Fruit fly (Drosophila melanogaster): ENCODE measurements around the gene CG13601.

CG13601 gene

DNA sequence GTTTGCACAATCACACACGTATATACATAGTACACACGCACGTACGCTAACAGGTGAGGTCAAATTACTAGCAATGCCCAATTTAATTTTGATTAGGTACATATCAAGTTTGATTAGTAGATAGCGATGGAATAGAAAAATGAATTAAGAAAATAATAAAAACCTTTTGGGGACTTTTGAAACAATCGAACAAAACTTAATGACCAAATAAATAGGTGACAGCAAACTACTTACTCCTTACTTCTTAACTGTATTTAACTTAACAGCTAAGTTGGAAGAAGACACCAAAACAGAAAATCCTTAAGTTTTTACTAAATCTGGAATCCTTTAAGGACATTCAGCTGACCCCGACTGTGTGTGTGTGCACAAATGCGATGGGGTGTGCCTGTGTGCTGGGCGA is 25.4 kb downstream of the CG13601 start (continued):
- TF ChIP-seq Blimp-1 (GFP tag; optimal IDR thresholded peaks at IDR 0.05) (no peak), Gug (GFP tag; IDR thresholded peaks at IDR 0.05) (no peak), CG8119 (GFP tag; IDR thresholded peaks at IDR 0.05) (peak; percentile 62; the same call in 2 of the 3 replicates), CG11294 (GFP tag; IDR thresholded peaks at IDR 0.05) (no peak), CG3919 (GFP tag; optimal IDR thresholded peaks at IDR 0.05) (no peak), CG6854 (GFP tag; optimal IDR thresholded peaks at IDR 0.05) (no peak), Eip78C (GFP tag) (peak; percentile 61), CG8632 (GFP tag; optimal IDR thresholded peaks at IDR 0.05) (peak; percentile 15), net (GFP tag; optimal IDR thresholded peaks at IDR 0.05) (no peak), CG7368 (GFP tag; optimal IDR thresholded peaks at IDR 0.05) (no peak), OdsH (GFP tag; optimal IDR thresholded peaks at IDR 0.05) (no peak), topi (GFP tag; optimal IDR thresholded peaks at IDR 0.05) (no peak), CG9139 (GFP tag; optimal IDR thresholded peaks at IDR 0.05) (no peak)

DNA sequence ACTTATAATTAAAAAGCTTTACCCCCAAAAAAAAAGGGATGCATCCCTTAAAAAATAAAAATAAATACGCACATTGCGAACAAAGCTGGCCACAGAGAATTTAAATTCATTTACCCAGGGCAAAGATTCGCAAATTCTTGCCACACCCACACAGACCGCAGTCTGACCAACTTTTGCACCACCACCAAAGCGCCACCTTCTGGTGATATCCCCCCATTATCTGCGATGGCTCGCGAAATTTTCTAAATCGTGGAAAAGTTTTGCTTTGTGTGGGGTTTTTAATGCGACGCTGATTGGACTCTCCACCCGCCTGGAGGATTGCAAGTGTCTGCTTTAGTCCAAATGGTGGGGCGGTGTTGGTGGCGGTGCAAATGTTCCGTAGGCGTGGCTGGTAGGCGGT is 27.3 kb downstream of the CG13601 start:
- no peak for TF ChIP-seq Eip78C (GFP tag)
- TF ChIP-seq net (GFP tag; optimal IDR thresholded peaks at IDR 0.05): no peak
- TF ChIP-seq CG11762 (GFP tag; optimal IDR thresholded peaks at IDR 0.05; ENCODE audit: insufficient read depth): no peak
- no peak for TF ChIP-seq achi (GFP tag; optimal IDR thresholded peaks at IDR 0.05)
- TF ChIP-seq CG6808 (GFP tag; optimal IDR thresholded peaks at IDR 0.05): no peak
- no peak for TF ChIP-seq CG6854 (GFP tag; optimal IDR thresholded peaks at IDR 0.05)
- no peak for TF ChIP-seq svp (GFP tag)
- no peak for TF ChIP-seq Smox (GFP tag; optimal IDR thresholded peaks at IDR 0.05)
- no peak for TF ChIP-seq CG11902 (GFP tag; optimal IDR thresholded peaks at IDR 0.05)

DNA sequence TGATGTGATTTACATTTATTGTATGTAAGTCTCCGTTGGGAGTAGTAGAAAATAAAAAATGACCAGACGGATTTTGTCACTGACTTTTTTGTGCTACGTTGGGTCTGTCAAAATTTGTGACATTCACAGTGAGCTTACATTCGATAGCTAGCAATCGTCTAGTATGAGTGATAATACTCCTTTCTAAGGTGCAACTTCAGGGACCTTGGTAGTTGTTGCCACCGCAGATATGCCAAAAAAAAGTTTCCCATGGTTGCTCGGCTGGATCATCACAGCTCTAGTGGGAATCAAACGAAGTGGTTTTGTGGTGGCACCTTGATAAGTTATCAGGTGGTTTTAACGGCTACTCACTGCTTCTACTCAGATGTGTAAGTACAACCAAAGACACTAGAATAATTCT is 34.0 kb downstream of the CG13601 start, which contains the start of gene tbrd-1:
Gene tbrd-1, minus strand, starts transcription at position 101 of the 400 bp plus-strand sequence.
- TF ChIP-seq CG31627 (GFP tag; optimal IDR thresholded peaks at IDR 0.05): no peak
- no peak for TF ChIP-seq CG8319 (GFP tag; optimal IDR thresholded peaks at IDR 0.05)
- no peak for TF ChIP-seq CG34406 (GFP tag; optimal IDR thresholded peaks at IDR 0.05)
- no peak for TF ChIP-seq Eip78C (GFP tag)
- no peak for TF ChIP-seq dac (GFP tag; optimal IDR thresholded peaks at IDR 0.05)
- no peak for TF ChIP-seq CG11294 (GFP tag; IDR thresholded peaks at IDR 0.05)
- no peak for TF ChIP-seq spab (GFP tag; optimal IDR thresholded peaks at IDR 0.05)
- no peak for TF ChIP-seq Eip75B (GFP tag; optimal IDR thresholded peaks at IDR 0.05)
- TF ChIP-seq achi (GFP tag; optimal IDR thresholded peaks at IDR 0.05): no peak
- TF ChIP-seq esn (GFP tag; optimal IDR thresholded peaks at IDR 0.05): no peak
- no peak for TF ChIP-seq CG6792 (GFP tag; optimal IDR thresholded peaks at IDR 0.05)
- no peak for TF ChIP-seq ss (GFP tag; optimal IDR thresholded peaks at IDR 0.05)
- TF ChIP-seq Blimp-1 (GFP tag; optimal IDR thresholded peaks at IDR 0.05): no peak
- TF ChIP-seq Hr39 (GFP tag; optimal IDR thresholded peaks at IDR 0.05): no peak
- no peak for TF ChIP-seq Sox15 (GFP tag; optimal IDR thresholded peaks at IDR 0.05)
- TF ChIP-seq CG8119 (GFP tag; IDR thresholded peaks at IDR 0.05): no peak

DNA sequence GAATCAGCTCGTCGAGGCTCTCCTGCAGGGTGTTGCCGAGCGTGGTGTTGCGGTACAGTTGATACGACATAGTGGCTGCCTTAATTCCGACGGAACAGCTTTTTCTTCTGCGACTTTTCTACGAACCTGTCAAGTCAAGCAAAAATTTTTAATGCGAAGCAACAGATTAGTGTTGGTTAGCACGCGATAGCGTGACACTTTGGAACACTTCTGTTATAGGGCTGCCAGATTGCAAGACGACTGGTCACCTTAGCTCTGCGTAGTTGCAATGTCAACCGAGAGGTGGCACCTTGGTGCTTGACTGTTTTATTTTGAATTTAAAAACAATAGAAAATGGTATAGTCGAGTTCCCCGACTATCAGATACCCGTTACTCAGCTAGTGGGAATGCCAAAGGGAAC is 36.5 kb downstream of the CG13601 start, which contains the start of gene TfIIA-S:
Gene TfIIA-S, minus strand, starts transcription at position 175 of the 400 bp plus-strand sequence.
- TF ChIP-seq Ets21C (GFP tag; optimal IDR thresholded peaks at IDR 0.05): peak; percentile 56
- TF ChIP-seq Hr4 (GFP tag; optimal IDR thresholded peaks at IDR 0.05): no peak
- TF ChIP-seq esn (GFP tag; optimal IDR thresholded peaks at IDR 0.05): peak; percentile 71
- peak in 1 of 2 experiments; percentile 34 for TF ChIP-seq salr (GFP tag; optimal IDR thresholded peaks at IDR 0.05)
- TF ChIP-seq CG1621 (tag; optimal IDR thresholded peaks at IDR 0.05): peak; percentile 65
- no peak for TF ChIP-seq CG34406 (GFP tag; optimal IDR thresholded peaks at IDR 0.05)
- peak; percentile 51 for TF ChIP-seq CG11902 (GFP tag; optimal IDR thresholded peaks at IDR 0.05)
- peak; percentile 74 for TF ChIP-seq cyc (GFP tag; optimal IDR thresholded peaks at IDR 0.05)
- no peak for TF ChIP-seq dac (GFP tag; optimal IDR thresholded peaks at IDR 0.05)
- TF ChIP-seq Eip78C (GFP tag): peak; percentile 59
- peak; percentile 27 for TF ChIP-seq Sox15 (GFP tag; optimal IDR thresholded peaks at IDR 0.05)
- peak; percentile 23 for TF ChIP-seq CG6792 (GFP tag; optimal IDR thresholded peaks at IDR 0.05)
- TF ChIP-seq pdm3 (GFP tag; optimal IDR thresholded peaks at IDR 0.05): no peak
- peak; percentile 29 for TF ChIP-seq CG6854 (GFP tag; optimal IDR thresholded peaks at IDR 0.05)
- peak; percentile 63 for TF ChIP-seq Hr39 (GFP tag; optimal IDR thresholded peaks at IDR 0.05)
- TF ChIP-seq CG10669 (GFP tag; optimal IDR thresholded peaks at IDR 0.05): no peak
- peak; percentile 71 for TF ChIP-seq CG3919 (GFP tag; optimal IDR thresholded peaks at IDR 0.05)
- TF ChIP-seq CG31627 (GFP tag; optimal IDR thresholded peaks at IDR 0.05): peak; percentile 82
- peak; percentile 57 for TF ChIP-seq Sox14 (GFP tag; optimal IDR thresholded peaks at IDR 0.05)
- no peak for TF ChIP-seq Ets96B (tag; optimal IDR thresholded peaks at IDR 0.05)
- TF ChIP-seq CG32006 (GFP tag; optimal IDR thresholded peaks at IDR 0.05): no peak
- TF ChIP-seq achi (GFP tag; optimal IDR thresholded peaks at IDR 0.05): peak; percentile 64
- no peak for TF ChIP-seq Eip75B (GFP tag; optimal IDR thresholded peaks at IDR 0.05)
- no peak for TF ChIP-seq OdsH (GFP tag; optimal IDR thresholded peaks at IDR 0.05)
- TF ChIP-seq CG9139 (GFP tag; optimal IDR thresholded peaks at IDR 0.05): no peak
- peak; percentile 71 for TF ChIP-seq lz (GFP tag; optimal IDR thresholded peaks at IDR 0.05)
- TF ChIP-seq CG6808 (GFP tag; optimal IDR thresholded peaks at IDR 0.05): no peak
- no peak for TF ChIP-seq CG11294 (GFP tag; IDR thresholded peaks at IDR 0.05)
- no peak for TF ChIP-seq CG3032 (tag; optimal IDR thresholded peaks at IDR 0.05)
- no peak for TF ChIP-seq CG11762 (GFP tag; optimal IDR thresholded peaks at IDR 0.05; ENCODE audit: insufficient read depth)
- TF ChIP-seq ss (GFP tag; optimal IDR thresholded peaks at IDR 0.05): peak in 1 of 2 experiments; percentile 25
- TF ChIP-seq CG8119 (GFP tag; IDR thresholded peaks at IDR 0.05): no peak
- TF ChIP-seq topi (GFP tag; optimal IDR thresholded peaks at IDR 0.05): no peak

All from whole organism, prepupa.